Worm (Caenorhabditis elegans) whole organism, L2 larva: ENCODE results near the gene odd-1.

Experiments used
- ZK546.5 ChIP-seq: sonication (generic microtip); optimal IDR thresholded peaks from 2 replicates; lab custom pipeline; 2017; ENCODE audit warnings: missing biosample characterization, missing genetic modification characterization
- aly-2 ChIP-seq: fragments of 150-350 bp; optimal IDR thresholded peaks from 2 replicates; lab custom pipeline; 2014; ENCODE audit warnings: missing biosample characterization, missing genetic modification characterization
- ama-1 ChIP-seq: fragments of 150-350 bp; optimal IDR thresholded peaks from 2 replicates; lab custom pipeline; 2018; ENCODE audit warnings: inconsistent platforms
- ceh-82 ChIP-seq: fragments of 150-350 bp; optimal IDR thresholded peaks from 2 replicates; lab custom pipeline; 2014; ENCODE audit warnings: missing biosample characterization, missing genetic modification characterization
- egl-27 ChIP-seq: sonication (generic microtip); optimal IDR thresholded peaks from 3 replicates; lab custom pipeline; 2017; ENCODE audit warnings: missing biosample characterization, missing genetic modification reagents, missing genetic modification characterization
- elt-3 ChIP-seq: sonication (generic microtip); optimal IDR thresholded peaks from 2 replicates; lab custom pipeline; 2017; ENCODE audit warnings: missing biosample characterization, missing genetic modification characterization
- mab-5 ChIP-seq: fragments of 150-350 bp; optimal IDR thresholded peaks from 2 replicates; lab custom pipeline; 2014; ENCODE audit warnings: missing biosample characterization, missing genetic modification characterization
- nhr-237 ChIP-seq: fragments of 150-350 bp; optimal IDR thresholded peaks from 2 replicates; lab custom pipeline; 2014; ENCODE audit warnings: missing biosample characterization, missing genetic modification characterization
- nhr-77 ChIP-seq: fragments of 150-350 bp; optimal IDR thresholded peaks from 2 replicates; lab custom pipeline; 2014; ENCODE audit warnings: missing biosample characterization, missing genetic modification characterization
- skn-1 ChIP-seq: sonication (generic microtip); optimal IDR thresholded peaks from 2 replicates; lab custom pipeline; 2017; ENCODE audit warnings: missing biosample characterization, missing genetic modification characterization
- ztf-11 ChIP-seq: sonication (generic microtip); optimal IDR thresholded peaks from 2 replicates; lab custom pipeline; 2017; ENCODE audit warnings: missing biosample characterization, missing genetic modification characterization
- ztf-4 ChIP-seq: fragments of 150-350 bp; optimal IDR thresholded peaks from 2 replicates; lab custom pipeline; 2014; ENCODE audit warnings: missing biosample characterization, missing genetic modification characterization

ce11 chrIII:7101814-7102477 is 6.2 kb upstream of the odd-1 start:
- TF ChIP-seq ztf-4 (tag; lab: Kevin White, UChicago) = no peak
- no peak for TF ChIP-seq skn-1 (tag; lab: Kevin White, UChicago)
- no peak for TF ChIP-seq egl-27 (tag; lab: Kevin White, UChicago)
- no peak for TF ChIP-seq nhr-237 (tag; lab: Kevin White, UChicago)
- no peak for TF ChIP-seq ztf-11 (tag; lab: Kevin White, UChicago)
- TF ChIP-seq aly-2 = no peak
- TF ChIP-seq nhr-77 (tag; lab: Kevin White, UChicago) = no peak
- no peak for TF ChIP-seq ZK546.5 (tag; lab: Kevin White, UChicago)
- no peak for TF ChIP-seq elt-3 (tag; lab: Kevin White, UChicago)
- no peak for TF ChIP-seq mab-5 (tag; lab: Kevin White, UChicago)
- TF ChIP-seq ama-1 (lab: Kevin White, UChicago) = no peak
- no peak for TF ChIP-seq ceh-82
